Worm (Caenorhabditis elegans): ENCODE results near the gene cids-1.

cids-1 gene

DNA sequence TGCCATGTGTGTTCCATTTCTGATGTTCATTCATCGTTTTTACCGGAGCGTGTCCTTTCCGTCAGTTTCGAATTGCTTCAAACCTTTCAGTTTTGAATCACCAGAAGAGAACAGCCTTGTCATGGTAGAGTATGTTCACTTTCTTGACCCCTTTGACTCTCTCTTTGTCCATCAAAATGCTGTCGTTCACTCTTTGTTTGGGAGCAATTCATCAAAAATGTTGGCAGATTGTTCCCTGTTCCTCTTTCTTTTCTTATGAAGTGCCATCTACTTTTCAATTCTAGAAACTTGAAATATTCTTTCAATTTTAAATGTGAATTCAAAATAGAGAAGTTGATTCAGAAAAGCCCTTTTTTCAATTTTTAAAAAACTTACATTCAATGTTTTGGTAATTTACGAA lies 37.1 kb downstream of the cids-1 start:
- TF ChIP-seq tra-4 (tag; optimal IDR thresholded peaks at IDR 0.05) = no peak
- TF ChIP-seq aly-1 (tag; optimal IDR thresholded peaks at IDR 0.05) = no peak
- no peak for TF ChIP-seq scrt-1 (GFP tag; IDR thresholded peaks at IDR 0.05)
- no peak for TF ChIP-seq ama-1 (optimal IDR thresholded peaks at IDR 0.05)
- TF ChIP-seq pes-1 (GFP tag; IDR thresholded peaks at IDR 0.05) = no peak
- no peak for TF ChIP-seq F13C5.2 (tag; optimal IDR thresholded peaks at IDR 0.05)
- TF ChIP-seq hmg-4 (GFP tag; optimal IDR thresholded peaks at IDR 0.05) = no peak
- TF ChIP-seq ceh-36 (tag; optimal IDR thresholded peaks at IDR 0.05) = no peak
- no peak for TF ChIP-seq tbx-37 (GFP tag; conservative IDR thresholded peaks at IDR 0.05)
- no peak for TF ChIP-seq ceh-13 (GFP tag; optimal IDR thresholded peaks at IDR 0.05)
- no peak for TF ChIP-seq tbx-11 (GFP tag; IDR thresholded peaks at IDR 0.05)
- TF ChIP-seq hnd-1 (tag; optimal IDR thresholded peaks at IDR 0.05) = no peak
- no peak for TF ChIP-seq B0310.2 (tag; optimal IDR thresholded peaks at IDR 0.05)
- no peak for TF ChIP-seq flt-1 (GFP tag; IDR thresholded peaks at IDR 0.05)
- no peak for TF ChIP-seq sea-1 (GFP tag; conservative IDR thresholded peaks at IDR 0.05)
- TF ChIP-seq hmbx-1 (tag; optimal IDR thresholded peaks at IDR 0.05) = no peak
- TF ChIP-seq ets-7 (tag; optimal IDR thresholded peaks at IDR 0.05) = no peak

DNA sequence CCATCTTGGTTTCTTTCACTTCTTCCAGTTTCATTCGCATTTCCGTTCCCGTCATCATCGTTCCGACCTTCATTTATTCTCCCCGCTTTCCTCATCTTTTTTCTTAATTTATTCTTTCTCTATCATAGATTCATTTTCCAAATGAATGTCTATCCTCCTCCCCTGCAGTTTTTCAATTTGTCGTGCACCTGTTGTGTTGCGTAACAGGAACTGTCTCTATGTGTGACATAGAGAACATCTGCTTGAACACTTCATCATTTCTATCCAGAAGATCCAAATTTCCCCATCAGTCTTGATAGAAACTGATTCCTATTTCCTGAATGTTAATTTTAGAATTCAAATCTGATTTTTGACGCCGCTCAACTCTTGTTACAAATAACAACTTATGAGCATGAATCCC lies 39.3 kb downstream of the cids-1 start:
- TF ChIP-seq tra-4 (tag; optimal IDR thresholded peaks at IDR 0.05) (no peak), ama-1 (optimal IDR thresholded peaks at IDR 0.05) (no peak), sea-1 (GFP tag; conservative IDR thresholded peaks at IDR 0.05) (no peak), hnd-1 (tag; optimal IDR thresholded peaks at IDR 0.05) (no peak), tbx-37 (GFP tag; conservative IDR thresholded peaks at IDR 0.05) (no peak), F13C5.2 (tag; optimal IDR thresholded peaks at IDR 0.05) (no peak), ceh-13 (GFP tag; optimal IDR thresholded peaks at IDR 0.05) (no peak), ceh-36 (tag; optimal IDR thresholded peaks at IDR 0.05) (no peak), B0310.2 (tag; optimal IDR thresholded peaks at IDR 0.05) (no peak), hmbx-1 (tag; optimal IDR thresholded peaks at IDR 0.05) (no peak), scrt-1 (GFP tag; IDR thresholded peaks at IDR 0.05) (no peak), tbx-11 (GFP tag; IDR thresholded peaks at IDR 0.05) (no peak), ets-7 (tag; optimal IDR thresholded peaks at IDR 0.05) (no peak), flt-1 (GFP tag; IDR thresholded peaks at IDR 0.05) (no peak), aly-1 (tag; optimal IDR thresholded peaks at IDR 0.05) (no peak), hmg-4 (GFP tag; optimal IDR thresholded peaks at IDR 0.05) (no peak), pes-1 (GFP tag; IDR thresholded peaks at IDR 0.05) (no peak)

DNA sequence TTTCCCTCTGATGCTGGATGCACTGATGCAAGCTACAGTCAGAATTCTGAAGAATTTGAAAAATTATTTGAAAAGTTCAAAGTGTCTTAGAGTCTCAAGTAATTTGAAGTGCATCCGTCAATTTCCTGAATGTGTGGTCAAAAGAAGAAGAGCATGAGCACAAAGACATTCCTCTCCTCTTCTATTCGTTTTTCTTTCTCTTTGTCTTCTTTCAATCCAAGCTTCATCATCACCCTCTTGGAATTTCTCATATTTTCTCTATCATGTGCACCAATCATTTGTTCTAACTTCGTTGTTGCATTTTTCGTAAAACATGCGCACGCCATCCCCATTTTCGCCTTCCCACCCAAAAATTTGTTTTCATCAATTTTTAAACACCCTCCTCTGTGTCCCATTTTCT lies 41.8 kb downstream of the cids-1 start:
- TF ChIP-seq pes-1 (GFP tag; IDR thresholded peaks at IDR 0.05) (no peak), aly-1 (tag; optimal IDR thresholded peaks at IDR 0.05) (no peak), ets-7 (tag; optimal IDR thresholded peaks at IDR 0.05) (no peak), ceh-13 (GFP tag; optimal IDR thresholded peaks at IDR 0.05) (no peak), sea-1 (GFP tag; conservative IDR thresholded peaks at IDR 0.05) (no peak), B0310.2 (tag; optimal IDR thresholded peaks at IDR 0.05) (no peak)

DNA sequence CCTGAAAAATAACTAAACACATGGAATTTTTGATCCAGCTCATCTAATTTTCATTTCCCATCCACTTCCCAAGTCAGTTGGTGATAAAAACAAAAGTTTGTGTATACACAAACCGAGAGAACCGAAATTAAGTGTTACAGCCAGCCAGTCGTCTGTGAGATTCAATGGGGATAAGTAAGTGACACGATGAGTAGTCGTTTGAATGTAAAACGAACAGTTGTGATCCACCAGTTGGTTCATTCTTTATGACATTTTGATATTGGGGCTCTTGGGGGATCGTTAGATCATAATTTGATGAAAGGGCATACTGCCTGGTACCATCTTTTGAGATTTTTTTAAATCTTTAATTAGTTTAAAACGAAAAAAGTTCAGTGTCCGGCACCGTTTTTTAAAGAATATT lies 42.6 kb downstream of the cids-1 start:
- TF ChIP-seq scrt-1 (GFP tag; IDR thresholded peaks at IDR 0.05) (no peak), ama-1 (optimal IDR thresholded peaks at IDR 0.05) (no peak), ceh-36 (tag; optimal IDR thresholded peaks at IDR 0.05) (no peak), hmbx-1 (tag; optimal IDR thresholded peaks at IDR 0.05) (no peak), hmg-4 (GFP tag; optimal IDR thresholded peaks at IDR 0.05) (no peak), pes-1 (GFP tag; IDR thresholded peaks at IDR 0.05) (no peak), flt-1 (GFP tag; IDR thresholded peaks at IDR 0.05) (no peak), B0310.2 (tag; optimal IDR thresholded peaks at IDR 0.05) (no peak), ets-7 (tag; optimal IDR thresholded peaks at IDR 0.05) (no peak), tbx-11 (GFP tag; IDR thresholded peaks at IDR 0.05) (no peak), sea-1 (GFP tag; conservative IDR thresholded peaks at IDR 0.05) (no peak), tra-4 (tag; optimal IDR thresholded peaks at IDR 0.05) (no peak), hnd-1 (tag; optimal IDR thresholded peaks at IDR 0.05) (no peak), aly-1 (tag; optimal IDR thresholded peaks at IDR 0.05) (no peak), ceh-13 (GFP tag; optimal IDR thresholded peaks at IDR 0.05) (no peak), F13C5.2 (tag; optimal IDR thresholded peaks at IDR 0.05) (no peak), tbx-37 (GFP tag; conservative IDR thresholded peaks at IDR 0.05) (no peak)

DNA sequence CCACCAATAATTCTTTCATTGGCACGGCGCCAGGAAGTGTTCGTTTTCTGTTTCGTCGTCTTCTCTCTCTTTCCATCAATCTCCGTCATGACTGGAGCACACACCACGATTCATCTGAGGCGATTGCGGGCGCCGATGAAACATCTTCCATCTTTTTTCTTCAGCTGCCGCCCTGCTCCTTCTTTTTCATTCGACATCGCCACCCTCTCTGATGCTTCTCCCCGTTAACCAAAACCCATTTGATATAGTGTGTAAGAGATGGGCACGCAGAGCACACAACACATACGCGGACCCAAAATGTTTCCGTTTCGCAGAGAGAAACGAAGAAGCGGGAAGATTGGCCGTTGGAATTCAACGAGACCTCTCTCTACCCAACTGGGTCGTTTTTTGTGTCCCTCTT lies 43.3 kb downstream of the cids-1 start:
- TF ChIP-seq hmg-4 (GFP tag; optimal IDR thresholded peaks at IDR 0.05) = peak; percentile 38
- no peak for TF ChIP-seq scrt-1 (GFP tag; IDR thresholded peaks at IDR 0.05)

DNA sequence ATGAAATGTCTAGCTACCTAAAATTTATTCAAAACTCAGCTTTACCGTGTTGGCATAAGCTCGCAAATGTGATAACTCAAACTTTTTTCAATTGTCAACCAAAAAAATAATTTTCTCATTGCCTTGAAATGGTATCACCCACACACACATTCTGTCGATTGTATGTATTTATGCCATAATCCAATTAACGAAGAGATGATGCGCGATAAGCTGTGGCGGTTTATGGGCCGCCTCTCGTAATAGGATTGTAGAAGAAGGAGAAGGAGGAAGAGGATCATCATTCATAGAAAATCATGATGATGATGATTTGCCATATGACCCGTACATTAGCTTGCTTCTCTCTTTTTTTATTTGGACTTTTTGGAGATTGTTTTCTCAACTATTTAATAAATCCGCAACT lies 44.9 kb downstream of the cids-1 start:
- TF ChIP-seq ets-7 (tag; optimal IDR thresholded peaks at IDR 0.05) (no peak), flt-1 (GFP tag; IDR thresholded peaks at IDR 0.05) (no peak), ceh-13 (GFP tag; optimal IDR thresholded peaks at IDR 0.05) (no peak), aly-1 (tag; optimal IDR thresholded peaks at IDR 0.05) (no peak), ceh-36 (tag; optimal IDR thresholded peaks at IDR 0.05) (no peak), scrt-1 (GFP tag; IDR thresholded peaks at IDR 0.05) (no peak), hnd-1 (tag; optimal IDR thresholded peaks at IDR 0.05) (no peak), tra-4 (tag; optimal IDR thresholded peaks at IDR 0.05) (no peak)

DNA sequence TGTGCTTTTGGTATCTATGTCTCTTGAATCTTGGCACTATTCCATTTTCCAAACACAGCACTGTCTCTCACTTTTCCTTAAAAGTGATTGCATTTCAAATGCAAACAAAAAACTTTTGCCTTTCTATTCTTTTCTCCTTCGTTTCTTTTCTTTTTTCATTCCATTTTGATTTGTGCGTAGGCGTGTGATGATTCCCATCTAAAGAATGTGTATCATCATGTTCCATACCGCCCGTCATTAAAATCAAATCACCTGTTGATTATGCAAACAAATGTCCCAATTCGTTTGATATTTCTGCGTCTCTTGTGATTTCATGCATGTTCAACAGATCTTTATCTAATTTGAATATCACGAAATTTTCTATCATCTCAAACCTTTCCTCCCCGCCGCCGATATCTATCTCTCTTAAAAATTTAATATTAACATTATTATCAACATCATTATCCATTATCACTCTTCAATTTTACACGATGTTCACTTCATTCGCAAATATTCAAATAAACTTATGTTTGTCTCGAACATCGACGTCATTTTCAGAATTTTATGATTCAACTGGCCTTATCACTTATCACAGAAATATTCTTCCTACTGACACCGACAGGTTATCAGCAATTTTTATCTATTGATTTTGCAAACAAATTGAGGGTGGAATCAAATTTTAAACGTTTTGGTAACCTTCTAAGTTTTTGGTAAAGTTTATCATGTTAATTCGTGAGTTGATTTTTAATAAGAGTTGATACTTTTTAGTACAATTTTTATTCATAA lies 47.2 kb downstream of the cids-1 start:
- TF ChIP-seq hmbx-1 (tag; optimal IDR thresholded peaks at IDR 0.05) (no peak), aly-1 (tag; optimal IDR thresholded peaks at IDR 0.05) (no peak), flt-1 (GFP tag; IDR thresholded peaks at IDR 0.05) (no peak), scrt-1 (GFP tag; IDR thresholded peaks at IDR 0.05) (no peak), tra-4 (tag; optimal IDR thresholded peaks at IDR 0.05) (no peak), hmg-4 (GFP tag; optimal IDR thresholded peaks at IDR 0.05) (no peak), F13C5.2 (tag; optimal IDR thresholded peaks at IDR 0.05) (no peak), tbx-37 (GFP tag; conservative IDR thresholded peaks at IDR 0.05) (no peak), sea-1 (GFP tag; conservative IDR thresholded peaks at IDR 0.05) (no peak), ama-1 (optimal IDR thresholded peaks at IDR 0.05) (no peak)

Measured in whole organism, early embryonic.